Fruit fly (Drosophila melanogaster): ENCODE measurements around the gene qjt.

The qjt gene

dm6 chr3L:17488622-17489391 is 9.9 kb downstream of the qjt start:
- TF ChIP-seq CG4496 (GFP tag; IDR thresholded peaks at IDR 0.05) (no peak), EcR (GFP tag; optimal IDR thresholded peaks at IDR 0.05) (peak; percentile 20)

- TF ChIP-seq EcR (GFP tag; optimal IDR thresholded peaks at IDR 0.05) (peak; percentile 90), CG13204 (GFP tag; optimal IDR thresholded peaks at IDR 0.05) (peak; percentile 74), rn (GFP tag; IDR thresholded peaks at IDR 0.05) (no peak), CG4496 (GFP tag; IDR thresholded peaks at IDR 0.05) (0 out of 3 replicates have a peak, but pooled peaks have one; percentile 10)
Measured at dm6 chr3L:17491646-17492045, 12.8 kb downstream of the qjt start.

dm6 chr3L:17493256-17493655 is 14.4 kb downstream of the qjt start:
- TF ChIP-seq CG12605 (GFP tag; IDR thresholded peaks at IDR 0.05) (no peak), CG4496 (GFP tag; IDR thresholded peaks at IDR 0.05) (0 out of 3 replicates have a peak, but pooled peaks have one; percentile 9), Pif1B (GFP tag; optimal IDR thresholded peaks at IDR 0.05) (no peak), CG8159 (tag; optimal IDR thresholded peaks at IDR 0.05) (no peak)

dm6 chr3L:17493807-17494404 is 15.0 kb downstream of the qjt start:
- TF ChIP-seq Snoo (tag; optimal IDR thresholded peaks at IDR 0.05) (no peak), CG10348 (GFP tag; IDR thresholded peaks at IDR 0.05) (no peak), EcR (GFP tag; optimal IDR thresholded peaks at IDR 0.05) (no peak), rn (GFP tag; IDR thresholded peaks at IDR 0.05) (no peak), Pif1B (GFP tag; optimal IDR thresholded peaks at IDR 0.05) (no peak)

DNA sequence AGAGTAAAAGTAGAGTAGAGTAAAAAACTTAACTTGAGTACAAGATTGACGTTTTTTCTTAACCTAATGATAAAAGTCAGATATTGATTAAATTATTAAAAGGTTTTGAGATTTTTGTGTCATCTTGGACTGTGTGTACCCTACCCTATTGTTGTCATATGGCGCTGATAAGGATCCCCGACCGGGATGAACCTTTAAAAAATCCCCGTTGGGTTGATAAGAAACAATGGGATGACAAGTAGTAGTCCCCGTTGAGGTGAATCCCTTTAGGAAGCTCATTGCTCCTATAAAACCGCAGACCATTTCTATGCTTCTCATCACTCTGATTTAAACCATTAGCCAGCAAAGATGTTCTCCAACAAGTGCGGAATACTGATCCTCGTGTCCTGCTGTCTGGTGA is 15.6 kb downstream of the qjt start, which contains the start of gene edin:
TSS of gene edin (plus strand) at position 340 of the 400 bp plus-strand sequence.
- no peak for TF ChIP-seq CG14655 (GFP tag; optimal IDR thresholded peaks at IDR 0.05)
- no peak for TF ChIP-seq CG17806 (tag; optimal IDR thresholded peaks at IDR 0.05)
- no peak for TF ChIP-seq EcR (GFP tag; optimal IDR thresholded peaks at IDR 0.05)

- TF ChIP-seq CG12605 (GFP tag; IDR thresholded peaks at IDR 0.05): no peak
- TF ChIP-seq CG14655 (GFP tag; optimal IDR thresholded peaks at IDR 0.05): peak; percentile 58
- TF ChIP-seq CG32121 (GFP tag; IDR thresholded peaks at IDR 0.05): 0 out of 2 replicates have a peak, but pooled peaks have one; percentile 27
- TF ChIP-seq D1 (tag; optimal IDR thresholded peaks at IDR 0.05): no peak
- peak; percentile 73 for TF ChIP-seq CG15710 (tag; optimal IDR thresholded peaks at IDR 0.05)
- 0 out of 3 replicates have a peak, but pooled peaks have one; percentile 5 for TF ChIP-seq fd96Ca (GFP tag; IDR thresholded peaks at IDR 0.05)
- no peak for TF ChIP-seq rn (GFP tag; IDR thresholded peaks at IDR 0.05)
- peak; percentile 67 for TF ChIP-seq Pif1A (GFP tag; optimal IDR thresholded peaks at IDR 0.05)
- peak; percentile 45 for TF ChIP-seq CG8301 (tag; optimal IDR thresholded peaks at IDR 0.05)
- TF ChIP-seq gl (tag; optimal IDR thresholded peaks at IDR 0.05): peak; percentile 13
- TF ChIP-seq EcR (GFP tag; optimal IDR thresholded peaks at IDR 0.05): peak; percentile 98
- TF ChIP-seq Ets98B (GFP tag; IDR thresholded peaks at IDR 0.05): peak; percentile 21; the same call in 1 of the 2 replicates
- no peak for TF ChIP-seq CG10348 (GFP tag; IDR thresholded peaks at IDR 0.05)
- TF ChIP-seq CG9948 (tag; optimal IDR thresholded peaks at IDR 0.05): peak; percentile 60
- peak; percentile 61; the same call in 2 of the 3 replicates for TF ChIP-seq CG4496 (GFP tag; IDR thresholded peaks at IDR 0.05)
- peak; percentile 58 for TF ChIP-seq CG13204 (GFP tag; optimal IDR thresholded peaks at IDR 0.05)
- TF ChIP-seq Snoo (tag; optimal IDR thresholded peaks at IDR 0.05): peak; percentile 68
- TF ChIP-seq Pif1B (GFP tag; optimal IDR thresholded peaks at IDR 0.05): peak; percentile 40
- peak; percentile 64 for TF ChIP-seq CG17806 (tag; optimal IDR thresholded peaks at IDR 0.05)
- peak; percentile 78 for TF ChIP-seq CG8159 (tag; optimal IDR thresholded peaks at IDR 0.05)
- peak; percentile 51 for TF ChIP-seq CG34367 (tag; optimal IDR thresholded peaks at IDR 0.05)
Measured at dm6 chr3L:17495266-17495961, 16.5 kb downstream of the qjt start.

DNA sequence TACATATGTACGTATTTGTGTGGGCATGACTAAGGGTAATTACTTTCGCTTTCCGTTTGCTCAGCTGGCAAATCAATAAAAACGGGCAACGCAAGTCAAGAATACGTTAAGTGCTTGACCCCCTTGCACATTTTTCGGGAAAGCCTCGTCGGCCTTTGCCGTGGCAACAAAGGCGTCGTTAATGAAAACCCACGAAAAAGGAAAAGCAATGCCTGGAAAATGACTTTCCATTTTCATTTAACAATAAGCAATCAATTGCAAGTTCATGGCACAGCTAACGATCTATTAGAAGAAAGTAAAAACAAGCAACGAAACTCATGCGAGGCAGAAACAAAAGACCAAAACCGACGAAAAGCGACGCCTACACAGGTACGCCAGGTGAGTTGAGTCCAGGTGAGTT is 17.1 kb downstream of the qjt start:
- no peak for TF ChIP-seq fd96Ca (GFP tag; IDR thresholded peaks at IDR 0.05)
- no peak for TF ChIP-seq CG17806 (tag; optimal IDR thresholded peaks at IDR 0.05)
- TF ChIP-seq gl (tag; optimal IDR thresholded peaks at IDR 0.05): no peak
- no peak for TF ChIP-seq CG34367 (tag; optimal IDR thresholded peaks at IDR 0.05)
- no peak for TF ChIP-seq CG9948 (tag; optimal IDR thresholded peaks at IDR 0.05)
- TF ChIP-seq CG14655 (GFP tag; optimal IDR thresholded peaks at IDR 0.05): no peak
- TF ChIP-seq CG32121 (GFP tag; IDR thresholded peaks at IDR 0.05): no peak
- TF ChIP-seq EcR (GFP tag; optimal IDR thresholded peaks at IDR 0.05): no peak
- no peak for TF ChIP-seq Pif1A (GFP tag; optimal IDR thresholded peaks at IDR 0.05)
- no peak for TF ChIP-seq Snoo (tag; optimal IDR thresholded peaks at IDR 0.05)
- TF ChIP-seq CG8301 (tag; optimal IDR thresholded peaks at IDR 0.05): no peak
- TF ChIP-seq CG13204 (GFP tag; optimal IDR thresholded peaks at IDR 0.05): no peak
- no peak for TF ChIP-seq CG4496 (GFP tag; IDR thresholded peaks at IDR 0.05)
- no peak for TF ChIP-seq CG8159 (tag; optimal IDR thresholded peaks at IDR 0.05)
- TF ChIP-seq D1 (tag; optimal IDR thresholded peaks at IDR 0.05): no peak
- no peak for TF ChIP-seq CG15710 (tag; optimal IDR thresholded peaks at IDR 0.05)
